Fruit fly (Drosophila melanogaster): ENCODE results near the gene TotA.

dm6 chr3R:20830963-20831362 is 39.9 kb upstream of the TotA start, which contains the start of gene CG31223:
- TF ChIP-seq CG8478 (optimal IDR thresholded peaks at IDR 0.05) = no peak
- no peak for TF ChIP-seq psq (optimal IDR thresholded peaks at IDR 0.05)
- no peak for TF ChIP-seq EcR (GFP tag; optimal IDR thresholded peaks at IDR 0.05)
- no peak for TF ChIP-seq pan (optimal IDR thresholded peaks at IDR 0.05)
- no peak for TF ChIP-seq usp (GFP tag; optimal IDR thresholded peaks at IDR 0.05)
- no peak for TF ChIP-seq Dll (optimal IDR thresholded peaks at IDR 0.05)

All from whole organism.